Worm (Caenorhabditis elegans) whole organism, L2 larva: Measurements from ENCODE around the gene F54D11.4.

Experiments used
- C34F6.9 ChIP-seq: fragments of 150-350 bp; optimal IDR thresholded peaks from 2 replicates; lab custom pipeline; 2014; ENCODE audit warnings: missing biosample characterization, missing genetic modification characterization
- F13H6.1 ChIP-seq: sonication (generic microtip); optimal IDR thresholded peaks from 2 replicates; lab custom pipeline; 2016; ENCODE audit warnings: missing genetic modification characterization, missing compliant biosample characterization
- R02D3.7 ChIP-seq: fragments of 150-350 bp; optimal IDR thresholded peaks from 2 replicates; lab custom pipeline; 2014; ENCODE audit warnings: missing biosample characterization, missing genetic modification characterization
- Y55F3AM.14 ChIP-seq: fragments of 200-800 bp; sonication (Bioruptor generic); optimal IDR thresholded peaks from 2 replicates; lab custom pipeline; 2018; ENCODE audit warnings: mild to moderate bottlenecking, missing genetic modification characterization, missing compliant biosample characterization
- ZK546.5 ChIP-seq: sonication (generic microtip); optimal IDR thresholded peaks from 2 replicates; lab custom pipeline; 2017; ENCODE audit warnings: missing biosample characterization, missing genetic modification characterization
- alr-1 ChIP-seq: fragments of 150-350 bp; optimal IDR thresholded peaks from 2 replicates; lab custom pipeline; 2014; ENCODE audit warnings: missing biosample characterization, missing genetic modification characterization
- ama-1 ChIP-seq: fragments of 150-350 bp; optimal IDR thresholded peaks from 2 replicates; lab custom pipeline; 2018; ENCODE audit warnings: inconsistent platforms
- blmp-1 ChIP-seq: sonication (generic microtip); optimal IDR thresholded peaks from 2 replicates; lab custom pipeline; 2017; ENCODE audit warnings: missing genetic modification characterization, mild to moderate bottlenecking, missing compliant biosample characterization, antibody characterized with exemption, moderate library complexity; ENCODE audit not compliant: insufficient read depth
- ceh-16 ChIP-seq: fragments of 150-350 bp; optimal IDR thresholded peaks from 2 replicates; lab custom pipeline; 2014; ENCODE audit warnings: missing biosample characterization, missing genetic modification characterization
- ceh-82 ChIP-seq: fragments of 150-350 bp; optimal IDR thresholded peaks from 2 replicates; lab custom pipeline; 2014; ENCODE audit warnings: missing biosample characterization, missing genetic modification characterization
- crh-2 ChIP-seq: sonication (generic microtip); optimal IDR thresholded peaks from 2 replicates; lab custom pipeline; 2017; ENCODE audit warnings: missing biosample characterization, missing genetic modification characterization
- dmd-4 ChIP-seq: sonication (generic microtip); optimal IDR thresholded peaks from 2 replicates; lab custom pipeline; 2017; ENCODE audit warnings: missing biosample characterization, missing genetic modification characterization
- egl-27 ChIP-seq: sonication (generic microtip); optimal IDR thresholded peaks from 3 replicates; lab custom pipeline; 2017; ENCODE audit warnings: missing biosample characterization, missing genetic modification reagents, missing genetic modification characterization
- elt-1 ChIP-seq: fragments of 150-350 bp; optimal IDR thresholded peaks from 2 replicates; lab custom pipeline; 2014; ENCODE audit warnings: missing biosample characterization, missing genetic modification characterization
- elt-3 ChIP-seq: sonication (generic microtip); optimal IDR thresholded peaks from 2 replicates; lab custom pipeline; 2017; ENCODE audit warnings: missing biosample characterization, missing genetic modification characterization
- fos-1 ChIP-seq: fragments of 150-350 bp; optimal IDR thresholded peaks from 2 replicates; lab custom pipeline; 2014; ENCODE audit warnings: missing biosample characterization, missing genetic modification characterization
- gmeb-1 ChIP-seq: fragments of 150-350 bp; optimal IDR thresholded peaks from 2 replicates; lab custom pipeline; 2014; ENCODE audit warnings: missing biosample characterization, missing genetic modification characterization
- lin-13 ChIP-seq: fragments of 150-350 bp; optimal IDR thresholded peaks from 2 replicates; lab custom pipeline; 2014; ENCODE audit warnings: missing biosample characterization, missing genetic modification reagents, missing genetic modification characterization
- lin-39 ChIP-seq: fragments of 150-350 bp; optimal IDR thresholded peaks from 2 replicates; lab custom pipeline; 2014; ENCODE audit warnings: missing biosample characterization, missing genetic modification reagents, missing genetic modification characterization
- lsy-2 ChIP-seq, 2 experiments: fragments of 150-350 bp in 1 of 2; sonication (generic microtip) in 1 of 2; optimal IDR thresholded peaks; 2 replicates each; lab custom pipeline; 2014 to 2017; ENCODE audit warnings: missing biosample characterization in 2 of 2, missing genetic modification characterization in 2 of 2
- mab-5 ChIP-seq: fragments of 150-350 bp; optimal IDR thresholded peaks from 2 replicates; lab custom pipeline; 2014; ENCODE audit warnings: missing biosample characterization, missing genetic modification characterization
- mbf-1 ChIP-seq: sonication (generic microtip); optimal IDR thresholded peaks from 2 replicates; lab custom pipeline; 2017; ENCODE audit warnings: missing biosample characterization, missing genetic modification characterization
- mdl-1 ChIP-seq, 2 experiments: fragments of 150-350 bp in 1 of 2; sonication (generic microtip) in 1 of 2; optimal IDR thresholded peaks; 2 replicates each; lab custom pipeline; 2017; ENCODE audit warnings: missing biosample characterization in 2 of 2, missing genetic modification characterization in 2 of 2
- nhr-10 ChIP-seq: sonication (generic microtip); optimal IDR thresholded peaks from 2 replicates; lab custom pipeline; 2017; ENCODE audit warnings: missing biosample characterization, missing genetic modification characterization
- nhr-12 ChIP-seq: fragments of 150-350 bp; optimal IDR thresholded peaks from 2 replicates; lab custom pipeline; 2014; ENCODE audit warnings: missing biosample characterization, missing genetic modification characterization
- nhr-21 ChIP-seq: fragments of 150-350 bp; optimal IDR thresholded peaks from 2 replicates; lab custom pipeline; 2014; ENCODE audit warnings: missing biosample characterization, missing genetic modification characterization
- nhr-237 ChIP-seq: fragments of 150-350 bp; optimal IDR thresholded peaks from 2 replicates; lab custom pipeline; 2014; ENCODE audit warnings: missing biosample characterization, missing genetic modification characterization
- nhr-25 ChIP-seq: fragments of 150-350 bp; sonication (generic microtip); optimal IDR thresholded peaks from 3 replicates; lab custom pipeline; 2014; ENCODE audit warnings: missing biosample characterization, missing genetic modification characterization
- nhr-6 ChIP-seq: fragments of 150-350 bp; optimal IDR thresholded peaks from 2 replicates; lab custom pipeline; 2014; ENCODE audit warnings: missing biosample characterization, missing genetic modification characterization
- nhr-77 ChIP-seq: fragments of 150-350 bp; optimal IDR thresholded peaks from 2 replicates; lab custom pipeline; 2014; ENCODE audit warnings: missing biosample characterization, missing genetic modification characterization
- peb-1 ChIP-seq: fragments of 150-350 bp; optimal IDR thresholded peaks from 2 replicates; lab custom pipeline; 2014; ENCODE audit warnings: missing biosample characterization, missing genetic modification characterization
- sem-4 ChIP-seq: fragments of 150-350 bp; optimal IDR thresholded peaks from 2 replicates; lab custom pipeline; 2014; ENCODE audit warnings: missing biosample characterization, missing genetic modification reagents, missing genetic modification characterization
- skn-1 ChIP-seq: sonication (generic microtip); optimal IDR thresholded peaks from 2 replicates; lab custom pipeline; 2017; ENCODE audit warnings: missing biosample characterization, missing genetic modification characterization
- sma-3 ChIP-seq: sonication (generic microtip); optimal IDR thresholded peaks from 2 replicates; lab custom pipeline; 2016; ENCODE audit warnings: missing genetic modification reagents, missing genetic modification characterization, missing compliant biosample characterization
- unc-39 ChIP-seq: fragments of 150-350 bp; optimal IDR thresholded peaks from 2 replicates; lab custom pipeline; 2014; ENCODE audit warnings: missing biosample characterization, missing genetic modification characterization
- unc-55 ChIP-seq: fragments of 150-350 bp; sonication (generic microtip); optimal IDR thresholded peaks from 3 replicates; lab custom pipeline; 2014; ENCODE audit warnings: missing biosample characterization, missing genetic modification reagents, missing genetic modification characterization
- zag-1 ChIP-seq: fragments of 150-350 bp; optimal IDR thresholded peaks from 2 replicates; lab custom pipeline; 2014; ENCODE audit warnings: missing biosample characterization, missing genetic modification characterization
- ztf-1 ChIP-seq: fragments of 200-800 bp; sonication (Bioruptor generic); conservative IDR thresholded peaks from 2 replicates; pipeline ENCODE4 v1.3.6; 2022; ENCODE audit warnings: missing genetic modification characterization, missing compliant biosample characterization
- ztf-11 ChIP-seq: sonication (generic microtip); optimal IDR thresholded peaks from 2 replicates; lab custom pipeline; 2017; ENCODE audit warnings: missing biosample characterization, missing genetic modification characterization

F54D11.4 gene

DNA sequence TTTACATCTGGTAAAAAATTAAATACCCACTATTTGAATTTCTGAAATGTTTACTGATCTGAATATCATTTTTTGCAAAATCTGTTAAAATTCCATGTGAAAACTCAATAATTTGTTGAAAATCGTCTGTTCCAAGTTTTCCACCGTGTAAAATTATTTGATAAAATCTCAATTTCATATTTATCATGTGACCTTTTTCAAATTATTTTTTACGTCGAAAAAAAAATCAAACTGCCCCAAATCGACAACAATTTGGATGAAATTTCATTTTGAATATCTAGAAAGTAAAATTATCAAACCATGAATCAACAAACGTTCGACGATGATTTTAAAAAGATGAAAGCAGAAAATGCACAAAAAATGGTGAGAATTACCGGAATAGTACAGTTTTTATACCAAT is 39.2 kb downstream of the F54D11.4 start, which contains the start of gene F41F3.9:
TSS of gene F41F3.9 (plus strand) at position 301 of the 400 bp plus-strand sequence.
- TF ChIP-seq nhr-6 = no peak
- TF ChIP-seq ZK546.5 = no peak
- no peak for TF ChIP-seq ceh-16 (tag; lab: Kevin White, UChicago)
- TF ChIP-seq ceh-82 (tag; lab: Kevin White, UChicago) = no peak
- TF ChIP-seq fos-1 (tag; lab: Kevin White, UChicago) = no peak
- TF ChIP-seq unc-55 (GFP tag; lab: Kevin White, UChicago) = no peak
- no peak for TF ChIP-seq nhr-237 (tag; lab: Kevin White, UChicago)
- TF ChIP-seq peb-1 (tag; lab: Kevin White, UChicago) = no peak
- no peak for TF ChIP-seq mbf-1 (tag; lab: Kevin White, UChicago)
- TF ChIP-seq sma-3 (GFP tag; lab: Kevin White, UChicago) = no peak
- no peak for TF ChIP-seq blmp-1 (tag; lab: Kevin White, UChicago)
- TF ChIP-seq nhr-77 = no peak
- TF ChIP-seq nhr-25 = no peak
- TF ChIP-seq mab-5 (tag; lab: Kevin White, UChicago) = no peak
- TF ChIP-seq R02D3.7 (tag; lab: Kevin White, UChicago) = no peak
- no peak for TF ChIP-seq elt-1 (tag; lab: Kevin White, UChicago)
- TF ChIP-seq Y55F3AM.14 (GFP tag; lab: Kevin White, UChicago) = no peak

DNA sequence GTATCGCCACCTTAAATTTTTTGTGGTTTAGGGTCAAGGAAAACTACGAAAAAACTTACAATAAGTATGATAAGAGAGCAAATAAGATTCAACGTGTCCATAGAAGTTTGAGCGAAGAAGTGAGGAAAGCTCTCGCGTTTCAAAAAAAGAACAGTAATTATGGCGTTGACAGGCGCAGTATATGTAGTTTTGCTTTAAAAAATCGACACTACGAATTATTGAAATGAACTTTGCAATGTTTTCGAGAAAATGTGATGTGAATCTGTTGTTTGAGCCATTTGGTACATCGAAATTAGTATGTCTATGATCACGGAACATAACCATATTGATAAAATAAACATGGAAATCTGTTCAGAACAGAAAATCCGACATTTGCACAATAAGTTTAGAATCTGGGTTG is 46.4 kb downstream of the F54D11.4 start, which contains the start of gene srx-74:
TSS of gene srx-74 (minus strand) at position 101 of the 400 bp plus-strand sequence.
- no peak for TF ChIP-seq mbf-1 (tag; lab: Kevin White, UChicago)
- TF ChIP-seq zag-1 (tag; lab: Kevin White, UChicago) = no peak
- no peak for TF ChIP-seq sem-4 (tag; lab: Kevin White, UChicago)
- TF ChIP-seq ztf-1 (GFP tag; lab: Robert Waterston, UW) = no peak
- TF ChIP-seq fos-1 (tag; lab: Kevin White, UChicago) = no peak
- TF ChIP-seq ama-1 (lab: Kevin White, UChicago) = no peak
- TF ChIP-seq unc-55 (GFP tag; lab: Kevin White, UChicago) = no peak
- no peak for TF ChIP-seq unc-39 (tag; lab: Kevin White, UChicago)
- no peak for TF ChIP-seq mab-5 (tag; lab: Kevin White, UChicago)
- no peak for TF ChIP-seq elt-3 (tag; lab: Kevin White, UChicago)
- TF ChIP-seq nhr-10 = no peak
- no peak for TF ChIP-seq lin-13 (GFP tag; lab: Kevin White, UChicago)
- TF ChIP-seq nhr-12 = no peak
- TF ChIP-seq sma-3 (GFP tag; lab: Kevin White, UChicago) = no peak
- TF ChIP-seq C34F6.9 (tag; lab: Kevin White, UChicago) = no peak
- no peak for TF ChIP-seq dmd-4 (tag; lab: Kevin White, UChicago)

DNA sequence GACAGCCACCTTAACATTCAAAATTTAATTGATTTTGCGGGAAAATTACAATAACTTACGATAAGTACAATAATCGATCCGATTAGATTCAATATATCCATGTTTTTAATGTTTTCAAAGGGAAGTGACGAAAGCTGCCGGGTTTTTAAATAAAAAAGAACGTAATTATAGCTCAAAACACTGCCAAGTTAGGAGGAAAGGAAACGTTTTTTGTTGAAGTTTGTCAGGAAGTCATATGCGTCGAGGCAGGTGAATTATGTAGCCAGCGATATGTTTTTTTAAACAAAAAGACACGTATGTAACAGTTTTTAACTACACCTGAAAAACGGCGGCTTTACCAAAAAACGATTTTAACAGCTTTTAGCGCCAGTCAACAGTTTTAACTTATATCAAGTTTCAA is 49.7 kb downstream of the F54D11.4 start, which contains the start of gene srx-73:
TSS of gene srx-73 (minus strand) at position 101 of the 400 bp plus-strand sequence.
- TF ChIP-seq R02D3.7 (tag; lab: Kevin White, UChicago) (no peak), F13H6.1 (no peak), ztf-11 (tag; lab: Kevin White, UChicago) (no peak), nhr-237 (tag; lab: Kevin White, UChicago) (no peak), ztf-1 (GFP tag; lab: Robert Waterston, UW) (no peak), gmeb-1 (tag; lab: Kevin White, UChicago) (no peak), nhr-10 (no peak), crh-2 (tag; lab: Kevin White, UChicago) (no peak), egl-27 (tag; lab: Kevin White, UChicago) (no peak), mdl-1 (tag; optimal IDR thresholded peaks at IDR 0.05; lab: Kevin White, UChicago) (no peak), lin-13 (GFP tag; lab: Kevin White, UChicago) (no peak), Y55F3AM.14 (GFP tag; lab: Kevin White, UChicago) (no peak), skn-1 (no peak), alr-1 (tag; lab: Kevin White, UChicago) (no peak)

DNA sequence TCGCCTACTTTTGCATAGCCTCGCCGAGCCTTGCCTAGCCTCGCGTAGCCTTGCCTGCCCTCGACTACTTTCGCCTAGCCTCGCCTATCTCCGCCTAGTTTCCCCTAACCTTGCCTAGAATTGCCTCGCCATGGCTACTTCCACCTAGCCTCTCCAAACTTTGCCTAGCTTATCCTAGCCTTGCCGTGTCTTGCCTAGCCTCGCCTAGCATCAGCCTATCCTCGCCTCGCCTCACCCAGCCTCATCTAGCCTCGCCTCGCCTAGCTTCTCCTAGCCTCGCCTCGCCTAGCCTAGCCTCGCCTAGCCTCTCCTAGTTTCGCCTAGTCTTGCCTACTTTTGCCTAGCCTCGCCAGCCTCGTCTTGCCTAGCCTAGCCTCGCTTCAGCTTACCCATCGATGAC is 51.1 kb downstream of the F54D11.4 start:
- no peak for TF ChIP-seq lin-39 (tag; lab: Kevin White, UChicago)
- no peak for TF ChIP-seq lsy-2 (tag; optimal IDR thresholded peaks at IDR 0.05; lab: Kevin White, UChicago)
- TF ChIP-seq crh-2 (tag; lab: Kevin White, UChicago) = no peak
- no peak for TF ChIP-seq sma-3 (GFP tag; lab: Kevin White, UChicago)
- no peak for TF ChIP-seq peb-1 (tag; lab: Kevin White, UChicago)
- no peak for TF ChIP-seq nhr-21
- TF ChIP-seq, all 48 proteins: peak for 0
